Fruit fly (Drosophila melanogaster): Measurements from ENCODE around the gene beta-PheRS.
A peak's percentile ranks its signal among the peaks of the same experiment; 100 is the strongest.

The beta-PheRS gene

DNA sequence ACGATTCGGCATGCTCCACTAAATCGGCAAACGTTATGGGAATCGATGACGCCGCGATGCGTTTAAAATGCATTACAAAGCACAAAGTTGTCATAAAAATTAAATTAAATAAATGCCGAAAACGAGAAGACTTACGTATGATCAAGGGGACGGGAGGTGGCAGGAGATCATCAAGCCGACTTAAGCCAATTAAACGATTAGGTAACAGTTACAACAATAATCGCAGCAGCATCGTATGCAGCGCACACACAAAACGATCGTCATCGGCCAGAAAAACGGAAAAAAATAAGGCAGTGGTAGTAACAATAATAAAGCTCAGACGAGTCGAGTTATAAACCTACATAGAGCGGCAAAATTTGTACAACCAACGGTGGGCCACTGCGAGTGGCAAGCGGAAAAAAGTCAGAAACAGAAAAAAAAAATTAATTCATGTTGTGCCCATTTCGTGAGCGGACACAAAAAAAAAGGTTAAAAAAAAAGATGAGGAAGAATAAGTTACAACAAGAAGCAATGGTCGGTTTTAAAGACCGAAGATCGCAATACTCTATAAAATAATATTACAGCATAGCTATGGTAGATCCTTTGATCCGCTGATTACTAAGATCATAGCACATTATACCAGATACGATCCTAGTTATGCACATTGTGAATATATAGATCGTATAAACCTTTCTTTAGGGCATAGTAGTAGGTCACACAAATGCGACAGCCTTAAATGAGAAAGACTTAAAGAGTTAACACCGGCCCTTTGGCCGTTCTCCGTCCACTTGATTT, 46.0 kb downstream of the beta-PheRS start (continued):
- TF ChIP-seq CG4820 (GFP tag; optimal IDR thresholded peaks at IDR 0.05) = peak; percentile 25
- peak; percentile 79 for TF ChIP-seq HLH3B (GFP tag; IDR thresholded peaks at IDR 0.05)
- TF ChIP-seq CG1647 (GFP tag; optimal IDR thresholded peaks at IDR 0.05) = peak; percentile 13
- TF ChIP-seq CG10431 (GFP tag; optimal IDR thresholded peaks at IDR 0.05) = peak; percentile 17
- peak; percentile 64 for TF ChIP-seq onecut (GFP tag; IDR thresholded peaks at IDR 0.05)
- TF ChIP-seq dati (GFP tag; IDR thresholded peaks at IDR 0.05) = peak; percentile 58; the same call in 1 of the 2 replicates
- TF ChIP-seq Tbp (GFP tag; optimal IDR thresholded peaks at IDR 0.05) = no peak
- peak; percentile 16 for TF ChIP-seq CG11723 (GFP tag; optimal IDR thresholded peaks at IDR 0.05)
- TF ChIP-seq lola (GFP tag; optimal IDR thresholded peaks at IDR 0.05) = peak in 1 of 3 experiments; percentile 32
- TF ChIP-seq CG14050 (GFP tag; IDR thresholded peaks at IDR 0.05) = peak; percentile 49; the same call in 2 of the 3 replicates
- no peak for TF ChIP-seq lov (optimal IDR thresholded peaks at IDR 0.05)
- TF ChIP-seq lov (GFP tag; IDR thresholded peaks at IDR 0.05) = peak; percentile 32; the same call in 1 of the 3 replicates
- peak; percentile 54 for TF ChIP-seq CG15269 (tag; optimal IDR thresholded peaks at IDR 0.05)
- TF ChIP-seq nmo (GFP tag; optimal IDR thresholded peaks at IDR 0.05) = peak; percentile 64
- TF ChIP-seq HHEX (GFP tag; optimal IDR thresholded peaks at IDR 0.05) = peak; percentile 21
- TF ChIP-seq CG10147 (GFP tag; optimal IDR thresholded peaks at IDR 0.05) = no peak
- TF ChIP-seq CG10267 (tag; optimal IDR thresholded peaks at IDR 0.05) = peak; percentile 41
- TF ChIP-seq CG3847 (GFP tag; IDR thresholded peaks at IDR 0.05) = no peak
- TF ChIP-seq CG17829 (tag; optimal IDR thresholded peaks at IDR 0.05) = peak; percentile 52
- TF ChIP-seq Ptx1 (GFP tag; IDR thresholded peaks at IDR 0.05) = peak; percentile 71
- peak; percentile 0 for TF ChIP-seq pb (GFP tag; optimal IDR thresholded peaks at IDR 0.05)
- no peak for TF ChIP-seq crol (GFP tag; IDR thresholded peaks at IDR 0.05)
- 0 out of 2 replicates have a peak, but pooled peaks have one; percentile 21 for TF ChIP-seq stc (GFP tag; IDR thresholded peaks at IDR 0.05)
- TF ChIP-seq CG2712 (tag; optimal IDR thresholded peaks at IDR 0.05) = peak; percentile 66
- peak; percentile 4 for TF ChIP-seq Chrac-16 (GFP tag; optimal IDR thresholded peaks at IDR 0.05)
- TF ChIP-seq nerfin-1 (tag; optimal IDR thresholded peaks at IDR 0.05) = peak; percentile 59
- TF ChIP-seq Camta (GFP tag; optimal IDR thresholded peaks at IDR 0.05) = peak; percentile 1
- TF ChIP-seq CG14965 (GFP tag; optimal IDR thresholded peaks at IDR 0.05; ENCODE audit: borderline replicate concordance) = no peak
- TF ChIP-seq CG9215 (GFP tag; IDR thresholded peaks at IDR 0.05) = no peak
- TF ChIP-seq oc (tag; optimal IDR thresholded peaks at IDR 0.05) = peak; percentile 87
- TF ChIP-seq dimm (GFP tag; IDR thresholded peaks at IDR 0.05) = no peak
- peak; percentile 23 for TF ChIP-seq salm (tag; optimal IDR thresholded peaks at IDR 0.05)
- TF ChIP-seq bcd (GFP tag; optimal IDR thresholded peaks at IDR 0.05) = peak; percentile 34
- TF ChIP-seq croc (GFP tag; conservative IDR thresholded peaks at IDR 0.05) = peak; percentile 20; the same call in 1 of the 3 replicates
- peak; percentile 61 for TF ChIP-seq CG12219 (GFP tag; optimal IDR thresholded peaks at IDR 0.05)
- 0 out of 3 replicates have a peak, but pooled peaks have one; percentile 17 for TF ChIP-seq sr (GFP tag; IDR thresholded peaks at IDR 0.05)
- TF ChIP-seq CG14710 (tag; optimal IDR thresholded peaks at IDR 0.05) = peak; percentile 41
- TF ChIP-seq CG2678 (tag; optimal IDR thresholded peaks at IDR 0.05) = peak; percentile 65
- TF ChIP-seq CG4404 (GFP tag; IDR thresholded peaks at IDR 0.05) = no peak
- TF ChIP-seq CG3995 (GFP tag; optimal IDR thresholded peaks at IDR 0.05) = no peak
- peak; percentile 32; the same call in 1 of the 2 replicates for TF ChIP-seq sisA (GFP tag; IDR thresholded peaks at IDR 0.05)
- TF ChIP-seq Elba2 (GFP tag; optimal IDR thresholded peaks at IDR 0.05) = no peak
- TF ChIP-seq CG5953 (GFP tag; IDR thresholded peaks at IDR 0.05) = peak; percentile 16; the same call in 1 of the 2 replicates
- peak; percentile 43; the same call in 1 of the 3 replicates for TF ChIP-seq CG11695 (GFP tag; IDR thresholded peaks at IDR 0.05)
- peak; percentile 60 for TF ChIP-seq CG17385 (GFP tag; optimal IDR thresholded peaks at IDR 0.05)
- peak; percentile 6; the same call in 1 of the 2 replicates for TF ChIP-seq CG4730 (GFP tag; IDR thresholded peaks at IDR 0.05)
- TF ChIP-seq CG5245 (GFP tag; optimal IDR thresholded peaks at IDR 0.05) = peak; percentile 41

Data from whole organism, embryonic.